Fruit fly (Drosophila melanogaster) whole organism, adult: ENCODE results near the gene CG34347.

Experiments
- CG5204 ChIP-seq: fragments of 200-800 bp; sonication (Bioruptor generic); optimal IDR thresholded peaks from 2 replicates; lab custom pipeline; 2016; ENCODE audit warnings: missing biosample characterization, missing genetic modification characterization
- CG7101 ChIP-seq: fragments of 200-800 bp; sonication (Bioruptor generic); optimal IDR thresholded peaks from 2 replicates; lab custom pipeline; 2018; ENCODE audit warnings: missing biosample characterization, mild to moderate bottlenecking, missing genetic modification characterization, moderate library complexity
- Clk ChIP-seq: fragments of 200-800 bp; sonication (Bioruptor generic); optimal IDR thresholded peaks from 2 replicates; lab custom pipeline; 2017; ENCODE audit warnings: missing biosample characterization, missing genetic modification characterization
- Hr96 ChIP-seq: fragments of 200-800 bp; sonication (Bioruptor generic); optimal IDR thresholded peaks from 2 replicates; lab custom pipeline; 2016; ENCODE audit warnings: missing biosample characterization, missing genetic modification characterization
- bab1 ChIP-seq: fragments of 200-800 bp; sonication (Bioruptor generic); optimal IDR thresholded peaks from 3 replicates; lab custom pipeline; 2019; ENCODE audit warnings: missing biosample characterization, mild to moderate bottlenecking, missing genetic modification characterization, moderate library complexity
- tj ChIP-seq: fragments of 200-800 bp; sonication (Bioruptor generic); optimal IDR thresholded peaks from 3 replicates; lab custom pipeline; 2017; ENCODE audit warnings: missing biosample characterization, mild to moderate bottlenecking, missing genetic modification characterization, moderate library complexity
- toe ChIP-seq: fragments of 200-800 bp; sonication (Bioruptor generic); optimal IDR thresholded peaks from 2 replicates; lab custom pipeline; 2016; ENCODE audit warnings: missing biosample characterization, missing genetic modification characterization

DNA sequence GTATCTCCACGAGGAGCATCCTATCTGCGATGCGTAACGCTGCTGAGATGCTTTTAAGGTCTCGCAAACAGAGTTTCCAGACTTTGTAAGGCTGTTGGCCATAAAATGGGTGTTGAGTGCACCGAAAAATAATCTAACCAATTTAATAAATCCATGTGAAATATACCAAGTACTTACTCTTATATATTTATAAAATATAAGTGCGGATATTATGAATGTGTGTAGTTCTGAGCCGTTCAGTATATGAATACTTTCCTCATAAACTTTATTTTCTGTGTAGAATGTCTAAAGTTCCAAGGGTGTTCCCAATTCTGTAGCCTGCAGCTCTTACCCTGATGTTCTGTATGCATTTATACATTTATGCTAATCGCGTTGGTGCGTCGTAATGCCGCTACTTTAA is 25.2 kb upstream of the CG34347 start:
- TF ChIP-seq toe (GFP tag; lab: Kevin White, UChicago) (no peak), Clk (GFP tag; lab: Kevin White, UChicago) (no peak), CG5204 (no peak), bab1 (no peak), CG7101 (tag; lab: Kevin White, UChicago) (no peak), Hr96 (no peak), tj (GFP tag; lab: Kevin White, UChicago) (no peak)
